Fruit fly (Drosophila melanogaster) whole organism, embryonic: Measurements from ENCODE around the gene CG14154.

Experiments
- Bgb ChIP-seq: fragments of 200-800 bp; sonication (Bioruptor generic); IDR thresholded peaks from 2 replicates; pipeline ENCODE4 v1.3.6; 2022; ENCODE audit warnings: missing biosample characterization, missing genetic modification characterization; ENCODE audit not compliant: partially characterized antibody
- CG10209 ChIP-seq: fragments of 200-800 bp; sonication (Bioruptor generic); optimal IDR thresholded peaks from 3 replicates; lab custom pipeline; 2017; ENCODE audit warnings: missing biosample characterization, mild to moderate bottlenecking, missing genetic modification characterization, missing genetic modification reagents
- CG10267 ChIP-seq: fragments of 200-800 bp; sonication (Bioruptor generic); optimal IDR thresholded peaks from 2 replicates; lab custom pipeline; 2018; ENCODE audit warnings: missing biosample characterization, mild to moderate bottlenecking, missing genetic modification characterization, moderate library complexity
- CG10543 ChIP-seq: fragments of 200-800 bp; sonication (Bioruptor generic); optimal IDR thresholded peaks from 3 replicates; lab custom pipeline; 2017; ENCODE audit warnings: missing biosample characterization, mild to moderate bottlenecking, missing genetic modification characterization, moderate library complexity
- CG13287 ChIP-seq: fragments of 200-800 bp; sonication (Bioruptor generic); IDR thresholded peaks from 2 replicates; pipeline ENCODE4 v1.3.6; 2022; ENCODE audit warnings: missing biosample characterization, missing genetic modification characterization; ENCODE audit not compliant: partially characterized antibody
- CG14014 ChIP-seq: fragments of 200-800 bp; sonication (Bioruptor generic); IDR thresholded peaks from 2 replicates; pipeline ENCODE4 v1.3.6; 2022; ENCODE audit warnings: missing biosample characterization, missing genetic modification characterization
- CG17186 ChIP-seq: fragments of 200-800 bp; sonication (Bioruptor generic); optimal IDR thresholded peaks from 3 replicates; lab custom pipeline; 2017; ENCODE audit warnings: missing biosample characterization, missing genetic modification reagents, missing genetic modification characterization
- CG17829 ChIP-seq: fragments of 200-800 bp; optimal IDR thresholded peaks from 2 replicates; lab custom pipeline; 2019; ENCODE audit warnings: missing biosample characterization, mild to moderate bottlenecking, missing genetic modification characterization, moderate library complexity
- CG2875 ChIP-seq: fragments of 200-800 bp; sonication (Bioruptor generic); optimal IDR thresholded peaks from 2 replicates; lab custom pipeline; 2017; ENCODE audit warnings: missing biosample characterization, mild to moderate bottlenecking, missing genetic modification characterization, missing genetic modification reagents
- CG32767 ChIP-seq: fragments of 200-800 bp; sonication (Bioruptor generic); IDR thresholded peaks from 2 replicates; pipeline ENCODE4 v1.3.6; 2022; ENCODE audit warnings: missing biosample characterization, missing genetic modification characterization
- CG4360 ChIP-seq: fragments of 200-800 bp; sonication (Bioruptor generic); IDR thresholded peaks from 2 replicates; pipeline ENCODE4 v1.3.6; 2022; ENCODE audit warnings: missing biosample characterization, missing genetic modification characterization
- CG5180 ChIP-seq: fragments of 200-800 bp; sonication (Bioruptor generic); optimal IDR thresholded peaks from 3 replicates; lab custom pipeline; 2017; ENCODE audit warnings: missing biosample characterization, missing genetic modification characterization, mild to moderate bottlenecking, moderate library complexity, missing genetic modification reagents
- CG5953 ChIP-seq: fragments of 200-800 bp; sonication (Bioruptor generic); IDR thresholded peaks from 2 replicates; pipeline ENCODE4 v1.3.6; 2022; ENCODE audit warnings: missing biosample characterization, missing genetic modification characterization
- CG6254 ChIP-seq: fragments of 200-800 bp; sonication (Bioruptor generic); optimal IDR thresholded peaks from 3 replicates; lab custom pipeline; 2017; ENCODE audit warnings: mild to moderate bottlenecking, missing biosample characterization, missing genetic modification reagents, missing genetic modification characterization
- CG6813 ChIP-seq: fragments of 200-800 bp; sonication (Bioruptor generic); optimal IDR thresholded peaks from 2 replicates; lab custom pipeline; 2017; ENCODE audit warnings: missing biosample characterization, missing genetic modification characterization, mild to moderate bottlenecking, moderate library complexity, missing genetic modification reagents
- CG7372 ChIP-seq: fragments of 200-800 bp; sonication (Bioruptor generic); IDR thresholded peaks from 2 replicates; pipeline ENCODE4 v1.3.6; 2022; ENCODE audit warnings: missing biosample characterization, missing genetic modification characterization
- CG7963 ChIP-seq: fragments of 200-800 bp; sonication (Bioruptor generic); IDR thresholded peaks from 3 replicates; pipeline ENCODE4 v1.3.6; 2022; ENCODE audit warnings: missing biosample characterization, missing genetic modification characterization; ENCODE audit not compliant: partially characterized antibody
- CG8478 ChIP-seq: fragments of >200 bp; optimal IDR thresholded peaks from 2 replicates; lab custom pipeline; 2018
- CG9437 ChIP-seq: fragments of 200-800 bp; sonication (Bioruptor generic); optimal IDR thresholded peaks from 2 replicates; lab custom pipeline; 2018; ENCODE audit warnings: missing biosample characterization, mild to moderate bottlenecking, missing genetic modification characterization
- CG9727 ChIP-seq: fragments of 200-800 bp; sonication (Bioruptor generic); optimal IDR thresholded peaks from 3 replicates; lab custom pipeline; 2017; ENCODE audit warnings: missing biosample characterization, mild to moderate bottlenecking, missing genetic modification characterization
- CG9817 ChIP-seq: fragments of 200-800 bp; sonication (Bioruptor generic); optimal IDR thresholded peaks from 2 replicates; lab custom pipeline; 2018; ENCODE audit warnings: missing biosample characterization, mild to moderate bottlenecking, missing genetic modification characterization, moderate library complexity
- CG9932 ChIP-seq: fragments of 200-800 bp; sonication (Bioruptor generic); IDR thresholded peaks from 2 replicates; pipeline ENCODE4 v1.3.6; 2022; ENCODE audit warnings: missing biosample characterization, missing genetic modification characterization
- Dbx ChIP-seq: fragments of 200-800 bp; sonication (Bioruptor generic); IDR thresholded peaks from 3 replicates; pipeline ENCODE4 v1.3.6; 2022; ENCODE audit warnings: missing biosample characterization, missing genetic modification characterization
- Dll ChIP-seq: fragments of 200-800 bp; sonication (Bioruptor generic); IDR thresholded peaks from 4 replicates; pipeline ENCODE4 v1.3.6; 2022; ENCODE audit warnings: missing biosample characterization, missing genetic modification characterization; ENCODE audit not compliant: partially characterized antibody
- Fer2 ChIP-seq: fragments of 200-800 bp; sonication (Bioruptor generic); optimal IDR thresholded peaks from 2 replicates; lab custom pipeline; 2018; ENCODE audit warnings: missing biosample characterization, mild to moderate bottlenecking, missing genetic modification characterization, moderate library complexity
- Fer3 ChIP-seq: fragments of 200-800 bp; sonication (Bioruptor generic); optimal IDR thresholded peaks from 2 replicates; lab custom pipeline; 2018; ENCODE audit warnings: missing biosample characterization, mild to moderate bottlenecking, missing genetic modification characterization, moderate library complexity
- Lpt ChIP-seq: fragments of >200 bp; optimal IDR thresholded peaks from 2 replicates; lab custom pipeline; 2018; ENCODE audit warnings: missing biosample characterization, missing genetic modification characterization
- Oaz ChIP-seq: fragments of 200-800 bp; sonication (Bioruptor generic); IDR thresholded peaks from 2 replicates; pipeline ENCODE4 v1.3.6; 2022; ENCODE audit warnings: missing biosample characterization, missing genetic modification characterization
- Ptx1 ChIP-seq: fragments of 200-800 bp; sonication (Bioruptor generic); IDR thresholded peaks from 2 replicates; pipeline ENCODE4 v1.3.6; 2022; ENCODE audit warnings: missing biosample characterization, missing genetic modification characterization
- Sox100B ChIP-seq: fragments of 200-800 bp; sonication (Bioruptor generic); optimal IDR thresholded peaks from 3 replicates; lab custom pipeline; 2018; ENCODE audit warnings: missing biosample characterization, mild to moderate bottlenecking, missing genetic modification characterization
- Sry-δ ChIP-seq: fragments of 200-800 bp; sonication (Bioruptor generic); optimal IDR thresholded peaks from 2 replicates; lab custom pipeline; 2016; ENCODE audit warnings: missing biosample characterization, missing genetic modification characterization
- disco-r ChIP-seq: fragments of 200-800 bp; sonication (Bioruptor generic); optimal IDR thresholded peaks from 2 replicates; lab custom pipeline; 2016; ENCODE audit warnings: missing biosample characterization, missing genetic modification characterization
- fu2 ChIP-seq: fragments of 200-800 bp; sonication (Bioruptor generic); optimal IDR thresholded peaks from 2 replicates; lab custom pipeline; 2016; ENCODE audit warnings: missing biosample characterization, missing genetic modification characterization
- gro ChIP-seq: fragments of 200-800 bp; sonication (Bioruptor generic); optimal IDR thresholded peaks from 2 replicates; lab custom pipeline; 2016; ENCODE audit warnings: missing biosample characterization, missing genetic modification characterization
- h ChIP-seq: fragments of >200 bp; optimal IDR thresholded peaks from 2 replicates; lab custom pipeline; 2017
- ham ChIP-seq: fragments of 200-800 bp; sonication (Bioruptor generic); IDR thresholded peaks from 2 replicates; pipeline ENCODE4 v1.3.6; 2022; ENCODE audit warnings: missing biosample characterization, missing genetic modification characterization
- ken ChIP-seq: fragments of 200-800 bp; sonication (Bioruptor generic); IDR thresholded peaks from 3 replicates; pipeline ENCODE4 v1.3.6; 2022; ENCODE audit warnings: missing biosample characterization, missing genetic modification characterization
- lmd ChIP-seq: fragments of 200-800 bp; sonication (Bioruptor generic); IDR thresholded peaks from 2 replicates; pipeline ENCODE4 v1.3.6; 2022; ENCODE audit warnings: missing biosample characterization, missing genetic modification characterization
- maf-S ChIP-seq: fragments of 200-800 bp; sonication (Bioruptor generic); optimal IDR thresholded peaks from 2 replicates; lab custom pipeline; 2016; ENCODE audit warnings: missing biosample characterization, missing genetic modification characterization
- nmo ChIP-seq: fragments of 200-800 bp; sonication (Bioruptor generic); optimal IDR thresholded peaks from 2 replicates; lab custom pipeline; 2018; ENCODE audit warnings: missing biosample characterization, mild to moderate bottlenecking, missing genetic modification characterization, moderate library complexity
- pzg ChIP-seq: fragments of 200-800 bp; sonication (Bioruptor generic); optimal IDR thresholded peaks from 3 replicates; lab custom pipeline; 2018; ENCODE audit warnings: missing biosample characterization, mild to moderate bottlenecking, missing genetic modification characterization, moderate library complexity
- sima ChIP-seq: fragments of 200-800 bp; sonication (Bioruptor generic); optimal IDR thresholded peaks from 2 replicates; lab custom pipeline; 2016; ENCODE audit warnings: missing biosample characterization, missing genetic modification characterization
- slbo ChIP-seq: fragments of 200-800 bp; sonication (Bioruptor generic); IDR thresholded peaks from 2 replicates; pipeline ENCODE4 v1.3.6; 2022; ENCODE audit warnings: missing biosample characterization, missing genetic modification characterization
- slou ChIP-seq: fragments of 200-800 bp; sonication (Bioruptor generic); optimal IDR thresholded peaks from 3 replicates; lab custom pipeline; 2016; ENCODE audit warnings: missing biosample characterization, missing genetic modification characterization
- sug ChIP-seq: fragments of 200-800 bp; optimal IDR thresholded peaks from 2 replicates; lab custom pipeline; 2019; ENCODE audit warnings: missing biosample characterization, mild to moderate bottlenecking, missing genetic modification characterization, moderate library complexity
- tio ChIP-seq: fragments of 200-800 bp; sonication (Bioruptor generic); optimal IDR thresholded peaks from 2 replicates; lab custom pipeline; 2017; ENCODE audit warnings: missing biosample characterization, missing genetic modification characterization, inconsistent platforms
- trh ChIP-seq: fragments of 200-800 bp; sonication (Bioruptor generic); optimal IDR thresholded peaks from 2 replicates; lab custom pipeline; 2016; ENCODE audit warnings: missing biosample characterization, missing genetic modification characterization
- unc-4 ChIP-seq: fragments of 200-800 bp; sonication (Bioruptor generic); IDR thresholded peaks from 2 replicates; pipeline ENCODE4 v1.3.6; 2022; ENCODE audit warnings: missing biosample characterization, missing genetic modification characterization; ENCODE audit not compliant: partially characterized antibody
- wor ChIP-seq: fragments of 200-800 bp; sonication (Bioruptor generic); IDR thresholded peaks from 2 replicates; pipeline ENCODE4 v1.3.6; 2022; ENCODE audit warnings: missing biosample characterization, missing genetic modification characterization
- zfh1 ChIP-seq: fragments of 200-800 bp; sonication (Bioruptor generic); IDR thresholded peaks from 3 replicates; pipeline ENCODE4 v1.3.6; 2022; ENCODE audit warnings: missing biosample characterization, missing genetic modification characterization

CG14154 gene

dm6 chr3L:10665433-10666150, 23.9 kb downstream of the CG14154 start (continued):
- TF ChIP-seq CG2875 (GFP tag; lab: Kevin White, UChicago) (peak; percentile 98), h (lab: Kevin White, UChicago) (no peak), CG9437 (GFP tag; lab: Kevin White, UChicago) (peak; percentile 96), CG10209 (peak; percentile 98), gro (GFP tag; lab: Kevin White, UChicago) (peak; percentile 81), Bgb (GFP tag; lab: Robert Waterston, UW) (no peak), CG14014 (GFP tag; lab: Robert Waterston, UW) (peak; percentile 90), CG5180 (GFP tag; lab: Kevin White, UChicago) (peak; percentile 94), disco-r (GFP tag; lab: Kevin White, UChicago) (peak; percentile 75), Dbx (GFP tag; lab: Robert Waterston, UW) (peak; percentile 90), CG10543 (GFP tag; lab: Kevin White, UChicago) (peak; percentile 97), CG6813 (GFP tag; lab: Kevin White, UChicago) (peak; percentile 98), ham (GFP tag; lab: Robert Waterston, UW) (peak; percentile 38; the same call in 1 of the 2 replicates), Ptx1 (GFP tag; lab: Robert Waterston, UW) (peak; percentile 93), ken (peak; percentile 75), sima (GFP tag; lab: Kevin White, UChicago) (peak; percentile 56), CG9932 (GFP tag; lab: Robert Waterston, UW) (peak; percentile 79), Fer2 (peak; percentile 94), wor (peak; percentile 91), CG17186 (GFP tag; lab: Kevin White, UChicago) (peak; percentile 89), CG5953 (GFP tag; lab: Robert Waterston, UW) (peak; percentile 65), CG9727 (GFP tag; lab: Kevin White, UChicago) (peak; percentile 99), sug (tag; lab: Kevin White, UChicago) (peak; percentile 95), fu2 (GFP tag; lab: Kevin White, UChicago) (peak; percentile 69), CG13287 (GFP tag; lab: Robert Waterston, UW) (no peak), CG7372 (GFP tag; lab: Robert Waterston, UW) (peak; percentile 90), CG6254 (GFP tag; lab: Kevin White, UChicago) (peak; percentile 95), slou (GFP tag; lab: Kevin White, UChicago) (peak; percentile 90), unc-4 (GFP tag; lab: Robert Waterston, UW) (no peak), CG17829 (tag; lab: Kevin White, UChicago) (peak; percentile 99), nmo (GFP tag; lab: Kevin White, UChicago) (peak; percentile 99), CG8478 (lab: Kevin White, UChicago) (peak; percentile 72), CG32767 (peak; percentile 93), CG10267 (tag; lab: Kevin White, UChicago) (peak; percentile 96), Lpt (no peak), CG4360 (GFP tag; lab: Robert Waterston, UW) (peak; percentile 70), Sry-δ (GFP tag; lab: Kevin White, UChicago) (peak; percentile 25), pzg (GFP tag; lab: Kevin White, UChicago) (no peak), Sox100B (GFP tag; lab: Kevin White, UChicago) (peak; percentile 99), lmd (peak; percentile 95), maf-S (GFP tag; lab: Kevin White, UChicago) (peak; percentile 78), trh (GFP tag; lab: Kevin White, UChicago) (peak; percentile 90), tio (GFP tag; lab: Kevin White, UChicago) (peak; percentile 97), CG7963 (GFP tag; lab: Robert Waterston, UW) (no peak), slbo (GFP tag; lab: Robert Waterston, UW) (peak; percentile 87), Oaz (peak; percentile 84), CG9817 (peak; percentile 93), Dll (GFP tag; lab: Robert Waterston, UW) (no peak), Fer3 (tag; lab: Kevin White, UChicago) (peak; percentile 95), zfh1 (GFP tag; lab: Robert Waterston, UW) (peak; percentile 91)
